Fruit fly (Drosophila melanogaster): Measurements from ENCODE around the gene CG18081.

dm6 chr3L:15856035-15856434 lies 20.8 kb upstream of the CG18081 start:
- no peak for TF ChIP-seq CTCF (optimal IDR thresholded peaks at IDR 0.05)
- TF ChIP-seq CG8478 (optimal IDR thresholded peaks at IDR 0.05), result no peak
